Fruit fly (Drosophila melanogaster) whole organism, embryonic: ENCODE data around the gene CG6126.
A peak's percentile ranks its signal among the peaks of the same experiment; 100 is the strongest.

Experiments used
- Atf6 ChIP-seq: fragments of 200-800 bp; sonication (Bioruptor generic); IDR thresholded peaks from 2 replicates; pipeline ENCODE4 v1.3.6; 2022; ENCODE audit warnings: missing biosample characterization, missing genetic modification characterization
- Bgb ChIP-seq: fragments of 200-800 bp; sonication (Bioruptor generic); IDR thresholded peaks from 2 replicates; pipeline ENCODE4 v1.3.6; 2022; ENCODE audit warnings: missing biosample characterization, missing genetic modification characterization; ENCODE audit not compliant: partially characterized antibody
- CG1233 ChIP-seq: fragments of 200-800 bp; sonication (Bioruptor generic); optimal IDR thresholded peaks from 4 replicates; lab custom pipeline; 2018; ENCODE audit warnings: missing biosample characterization, mild to moderate bottlenecking, missing genetic modification characterization
- CG12659 ChIP-seq: fragments of 200-800 bp; sonication (Bioruptor generic); optimal IDR thresholded peaks from 3 replicates; lab custom pipeline; 2017; ENCODE audit warnings: mild to moderate bottlenecking, missing biosample characterization, missing genetic modification reagents, missing genetic modification characterization
- CG13123 ChIP-seq: fragments of 200-800 bp; sonication (Bioruptor generic); optimal IDR thresholded peaks from 2 replicates; lab custom pipeline; 2016; ENCODE audit warnings: missing biosample characterization, missing genetic modification characterization
- CG13894 ChIP-seq: fragments of 200-800 bp; sonication (Bioruptor generic); optimal IDR thresholded peaks from 3 replicates; lab custom pipeline; 2018; ENCODE audit warnings: missing biosample characterization, mild to moderate bottlenecking, missing genetic modification characterization, moderate library complexity
- CG14860 ChIP-seq: fragments of 200-800 bp; sonication (Bioruptor generic); IDR thresholded peaks from 3 replicates; pipeline ENCODE4 v1.3.6; 2022; ENCODE audit warnings: missing biosample characterization, missing genetic modification characterization; ENCODE audit not compliant: partially characterized antibody
- CG15011 ChIP-seq: fragments of 200-800 bp; sonication (Bioruptor generic); optimal IDR thresholded peaks from 3 replicates; lab custom pipeline; 2018; ENCODE audit warnings: missing biosample characterization, mild to moderate bottlenecking, missing genetic modification characterization
- CG15514 ChIP-seq: fragments of 200-800 bp; sonication (Bioruptor generic); optimal IDR thresholded peaks from 3 replicates; lab custom pipeline; 2017; ENCODE audit warnings: missing biosample characterization, missing genetic modification characterization, mild to moderate bottlenecking, moderate library complexity, missing genetic modification reagents
- CG1647 ChIP-seq: fragments of 200-800 bp; sonication (Bioruptor generic); optimal IDR thresholded peaks from 3 replicates; lab custom pipeline; 2016; ENCODE audit warnings: missing biosample characterization, missing genetic modification characterization
- CG16779 ChIP-seq: fragments of 200-800 bp; sonication (Bioruptor generic); IDR thresholded peaks from 2 replicates; pipeline ENCODE4 v1.3.6; 2022; ENCODE audit warnings: missing biosample characterization, missing genetic modification characterization
- CG18764 ChIP-seq: fragments of 200-800 bp; sonication (Bioruptor generic); optimal IDR thresholded peaks from 3 replicates; lab custom pipeline; 2016; ENCODE audit warnings: missing biosample characterization, missing genetic modification characterization
- CG2712 ChIP-seq: fragments of 200-800 bp; optimal IDR thresholded peaks from 3 replicates; lab custom pipeline; 2019; ENCODE audit warnings: missing biosample characterization, mild to moderate bottlenecking, missing genetic modification characterization, moderate library complexity
- CG30020 ChIP-seq: fragments of 200-800 bp; optimal IDR thresholded peaks from 2 replicates; lab custom pipeline; 2019; ENCODE audit warnings: missing biosample characterization, mild to moderate bottlenecking, missing genetic modification characterization, moderate library complexity
- CG33213 ChIP-seq: fragments of 200-800 bp; sonication (Bioruptor generic); optimal IDR thresholded peaks from 3 replicates; lab custom pipeline; 2016; ENCODE audit warnings: missing biosample characterization, missing genetic modification characterization
- CG4360 ChIP-seq: fragments of 200-800 bp; sonication (Bioruptor generic); IDR thresholded peaks from 2 replicates; pipeline ENCODE4 v1.3.6; 2022; ENCODE audit warnings: missing biosample characterization, missing genetic modification characterization
- CG4424 ChIP-seq: fragments of 200-800 bp; sonication (Bioruptor generic); optimal IDR thresholded peaks from 3 replicates; lab custom pipeline; 2016; ENCODE audit warnings: missing biosample characterization, missing genetic modification characterization
- CG4617 ChIP-seq: fragments of 200-800 bp; sonication (Bioruptor generic); optimal IDR thresholded peaks from 3 replicates; lab custom pipeline; 2016; ENCODE audit warnings: missing biosample characterization, missing genetic modification characterization, borderline replicate concordance
- CG5245 ChIP-seq: fragments of 200-800 bp; sonication (Bioruptor generic); optimal IDR thresholded peaks from 3 replicates; lab custom pipeline; 2016; ENCODE audit warnings: missing biosample characterization, missing genetic modification characterization
- CG6254 ChIP-seq: fragments of 200-800 bp; sonication (Bioruptor generic); optimal IDR thresholded peaks from 3 replicates; lab custom pipeline; 2017; ENCODE audit warnings: mild to moderate bottlenecking, missing biosample characterization, missing genetic modification reagents, missing genetic modification characterization
- CG6854 ChIP-seq: fragments of 200-800 bp; sonication (Bioruptor generic); optimal IDR thresholded peaks from 3 replicates; lab custom pipeline; 2017; ENCODE audit warnings: missing biosample characterization, mild to moderate bottlenecking, missing genetic modification characterization
- CG7839 ChIP-seq: fragments of 200-800 bp; sonication (Bioruptor generic); optimal IDR thresholded peaks from 3 replicates; lab custom pipeline; 2018; ENCODE audit warnings: missing biosample characterization, mild to moderate bottlenecking, missing genetic modification characterization, moderate library complexity
- CG9437 ChIP-seq: fragments of 200-800 bp; sonication (Bioruptor generic); optimal IDR thresholded peaks from 2 replicates; lab custom pipeline; 2018; ENCODE audit warnings: missing biosample characterization, mild to moderate bottlenecking, missing genetic modification characterization
- CrebB ChIP-seq: fragments of 200-800 bp; sonication (Bioruptor generic); optimal IDR thresholded peaks from 3 replicates; lab custom pipeline; 2018; ENCODE audit warnings: missing biosample characterization, mild to moderate bottlenecking, missing genetic modification characterization
- D19B ChIP-seq: fragments of 200-800 bp; sonication (Bioruptor generic); optimal IDR thresholded peaks from 2 replicates; lab custom pipeline; 2017; ENCODE audit warnings: missing biosample characterization, mild to moderate bottlenecking, missing genetic modification characterization
- Dip3 ChIP-seq: fragments of 200-800 bp; sonication (Bioruptor generic); optimal IDR thresholded peaks from 3 replicates; lab custom pipeline; 2016; ENCODE audit warnings: missing biosample characterization, missing genetic modification characterization
- Elba2 ChIP-seq: fragments of 200-800 bp; sonication (Bioruptor generic); optimal IDR thresholded peaks from 3 replicates; lab custom pipeline; 2016; ENCODE audit warnings: missing biosample characterization, missing genetic modification characterization
- Gsc ChIP-seq: fragments of 200-800 bp; sonication (Bioruptor generic); IDR thresholded peaks from 2 replicates; pipeline ENCODE4 v1.3.6; 2022; ENCODE audit warnings: missing biosample characterization, missing genetic modification characterization
- MTF-1 ChIP-seq: fragments of 200-800 bp; sonication (Bioruptor generic); optimal IDR thresholded peaks from 2 replicates; lab custom pipeline; 2018; ENCODE audit warnings: missing biosample characterization, mild to moderate bottlenecking, missing genetic modification characterization, borderline replicate concordance
- Meics ChIP-seq: fragments of 200-800 bp; sonication (Bioruptor generic); optimal IDR thresholded peaks from 2 replicates; lab custom pipeline; 2017; ENCODE audit warnings: missing biosample characterization, mild to moderate bottlenecking, missing genetic modification characterization
- Mes4 ChIP-seq: fragments of 200-800 bp; sonication (Bioruptor generic); optimal IDR thresholded peaks from 2 replicates; lab custom pipeline; 2016; ENCODE audit warnings: missing biosample characterization, missing genetic modification characterization
- PHDP ChIP-seq: fragments of 200-800 bp; sonication (Bioruptor generic); optimal IDR thresholded peaks from 3 replicates; lab custom pipeline; 2018; ENCODE audit warnings: missing biosample characterization, mild to moderate bottlenecking, missing genetic modification characterization, moderate library complexity
- Sry-β ChIP-seq: fragments of 200-800 bp; sonication (Bioruptor generic); optimal IDR thresholded peaks from 2 replicates; lab custom pipeline; 2018; ENCODE audit warnings: missing biosample characterization, mild to moderate bottlenecking, missing genetic modification characterization, moderate library complexity
- Taf1 ChIP-seq: fragments of 200-800 bp; sonication (Bioruptor generic); IDR thresholded peaks from 2 replicates; pipeline ENCODE4 v1.3.6; 2022; ENCODE audit warnings: missing biosample characterization, missing genetic modification characterization
- Trl ChIP-seq, 3 experiments: fragments of >200 bp in 2 of 3; fragments of 200-800 bp in 1 of 3; sonication (Bioruptor generic) in 1 of 3; optimal IDR thresholded peaks; 2 replicates in 1 of 3; 3 replicates in 2 of 3; lab custom pipeline; 2016 to 2017; ENCODE audit warnings: missing biosample characterization in 1 of 3, missing genetic modification characterization in 1 of 3
- corto ChIP-seq: fragments of 200-800 bp; sonication (Bioruptor generic); optimal IDR thresholded peaks from 2 replicates; lab custom pipeline; 2016; ENCODE audit warnings: missing biosample characterization, mild to moderate bottlenecking, missing genetic modification characterization, moderate library complexity
- croc ChIP-seq: fragments of 200-800 bp; sonication (Bioruptor generic); conservative IDR thresholded peaks from 3 replicates; pipeline ENCODE4 v1.3.6; 2022; ENCODE audit warnings: missing biosample characterization, missing genetic modification characterization
- crol ChIP-seq: fragments of 200-800 bp; sonication (Bioruptor generic); IDR thresholded peaks from 2 replicates; pipeline ENCODE4 v1.3.6; 2022; ENCODE audit warnings: missing biosample characterization, missing genetic modification characterization
- dysf ChIP-seq: fragments of 200-800 bp; sonication (Bioruptor generic); IDR thresholded peaks from 3 replicates; pipeline ENCODE4 v1.3.6; 2022; ENCODE audit warnings: missing biosample characterization, missing genetic modification characterization
- ham ChIP-seq: fragments of 200-800 bp; sonication (Bioruptor generic); IDR thresholded peaks from 2 replicates; pipeline ENCODE4 v1.3.6; 2022; ENCODE audit warnings: missing biosample characterization, missing genetic modification characterization
- hb ChIP-seq: fragments of 200-800 bp; sonication (Bioruptor generic); IDR thresholded peaks from 3 replicates; pipeline ENCODE4 v1.3.6; 2022; ENCODE audit warnings: missing biosample characterization, missing genetic modification characterization; ENCODE audit not compliant: partially characterized antibody
- jing ChIP-seq: fragments of 200-800 bp; sonication (Bioruptor generic); optimal IDR thresholded peaks from 2 replicates; lab custom pipeline; 2018; ENCODE audit warnings: missing biosample characterization, mild to moderate bottlenecking, missing genetic modification characterization
- lmd ChIP-seq: fragments of 200-800 bp; sonication (Bioruptor generic); IDR thresholded peaks from 2 replicates; pipeline ENCODE4 v1.3.6; 2022; ENCODE audit warnings: missing biosample characterization, missing genetic modification characterization
- pnt ChIP-seq: fragments of 200-800 bp; sonication (Bioruptor generic); optimal IDR thresholded peaks from 3 replicates; lab custom pipeline; 2016; ENCODE audit warnings: missing biosample characterization, missing genetic modification characterization
- repo ChIP-seq: fragments of 200-800 bp; sonication (Bioruptor generic); optimal IDR thresholded peaks from 2 replicates; lab custom pipeline; 2016; ENCODE audit warnings: missing biosample characterization, missing genetic modification characterization
- slbo ChIP-seq: fragments of 200-800 bp; sonication (Bioruptor generic); IDR thresholded peaks from 2 replicates; pipeline ENCODE4 v1.3.6; 2022; ENCODE audit warnings: missing biosample characterization, missing genetic modification characterization

CG6126 gene

DNA sequence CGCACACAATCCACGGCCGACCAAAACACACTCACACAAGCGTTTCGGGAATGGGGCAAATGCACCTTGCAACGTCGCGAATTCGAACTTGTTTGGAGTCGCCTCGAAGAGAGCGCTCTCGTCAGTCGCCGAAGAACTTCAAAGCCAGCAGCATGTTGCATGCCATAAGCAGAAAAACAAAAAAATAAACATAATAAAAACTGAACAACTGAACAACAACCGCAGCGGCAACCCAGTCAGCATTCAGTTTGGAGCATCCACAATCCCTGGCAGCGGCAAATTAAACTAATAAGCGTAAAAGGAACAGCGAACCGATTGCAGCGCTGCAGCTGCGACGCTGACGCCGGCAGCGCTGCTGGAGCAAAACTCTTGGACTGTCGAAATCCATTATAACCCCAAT is 29.7 kb upstream of the CG6126 start (continued):
- TF ChIP-seq CG4617 (GFP tag; lab: Kevin White, UChicago) (no peak), Mes4 (GFP tag; lab: Kevin White, UChicago) (no peak), CG30020 (tag; lab: Kevin White, UChicago) (no peak), CG14860 (GFP tag; lab: Robert Waterston, UW) (no peak)

DNA sequence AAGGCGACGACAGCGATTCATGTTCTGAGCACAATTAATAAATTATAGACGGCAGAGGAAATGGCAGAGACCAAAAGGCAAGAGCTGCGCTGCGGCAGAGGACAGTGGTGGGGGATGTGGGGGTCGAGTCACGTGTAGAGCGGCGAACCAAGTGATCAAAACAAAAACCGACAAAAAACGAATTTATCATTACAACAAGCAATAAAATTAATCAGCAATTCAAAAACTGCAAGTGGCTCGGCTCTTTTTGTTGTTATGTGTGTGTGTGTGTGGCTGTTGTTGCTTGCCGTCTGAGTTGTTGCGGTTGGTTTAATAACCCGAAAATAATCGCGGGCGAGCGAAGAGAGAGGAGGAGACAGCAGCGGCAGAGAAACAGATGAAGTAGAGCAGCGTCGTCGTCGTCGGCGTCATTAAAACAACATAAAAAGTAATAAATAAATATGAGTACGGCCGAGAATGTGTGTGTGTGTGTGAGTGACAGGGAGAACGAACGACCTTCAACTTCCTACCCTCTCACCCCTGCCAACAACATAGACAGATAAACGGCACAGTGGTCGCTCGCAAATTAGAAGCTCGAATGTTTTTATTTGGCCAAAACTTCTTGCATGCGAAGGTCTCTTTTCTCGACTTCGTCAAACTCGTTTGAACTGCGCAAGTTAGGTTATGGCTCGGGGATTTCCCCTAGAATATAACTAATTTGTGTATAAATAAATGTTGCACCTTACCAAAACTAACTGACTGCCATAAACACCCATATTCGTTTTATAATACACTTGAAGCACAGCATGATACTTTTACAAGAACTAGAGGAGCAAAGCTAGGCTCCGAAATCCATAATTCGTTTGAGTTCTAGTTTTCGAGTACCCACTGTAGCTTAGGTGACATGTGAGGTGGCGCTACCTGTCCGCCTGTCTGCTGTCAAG is 28.8 kb upstream of the CG6126 start:
- peak; percentile 14 for TF ChIP-seq CG4617 (GFP tag; lab: Kevin White, UChicago)
- no peak for TF ChIP-seq Atf6
- no peak for TF ChIP-seq Sry-β (GFP tag; lab: Kevin White, UChicago)
- TF ChIP-seq CG4424 (GFP tag; lab: Kevin White, UChicago), result peak; percentile 80
- no peak for TF ChIP-seq CG4360 (GFP tag; lab: Robert Waterston, UW)
- no peak for TF ChIP-seq ham (GFP tag; lab: Robert Waterston, UW)
- TF ChIP-seq hb (GFP tag; lab: Robert Waterston, UW), result no peak
- TF ChIP-seq Taf1 (GFP tag; lab: Robert Waterston, UW), result no peak
- no peak for TF ChIP-seq dysf (GFP tag; lab: Robert Waterston, UW)
- peak; percentile 65 for TF ChIP-seq PHDP (tag; lab: Kevin White, UChicago)
- peak; percentile 64 for TF ChIP-seq CG5245 (GFP tag; lab: Kevin White, UChicago)
- TF ChIP-seq Bgb (GFP tag; lab: Robert Waterston, UW), result no peak
- TF ChIP-seq Trl (optimal IDR thresholded peaks at IDR 0.05; lab: Kevin White, UChicago), result peak; percentile 13 to 42
- TF ChIP-seq Trl (GFP tag; optimal IDR thresholded peaks at IDR 0.05; lab: Kevin White, UChicago), result peak; percentile 59
- peak; percentile 71 for TF ChIP-seq pnt
- TF ChIP-seq Gsc, result no peak
- TF ChIP-seq croc (GFP tag; lab: Robert Waterston, UW), result peak; percentile 67
- TF ChIP-seq CG9437 (GFP tag; lab: Kevin White, UChicago), result peak; percentile 81
- TF ChIP-seq CG15514, result peak; percentile 51
- peak; percentile 84 for TF ChIP-seq CG7839 (tag; lab: Kevin White, UChicago)
- peak; percentile 58 for TF ChIP-seq CG15011
- TF ChIP-seq jing (GFP tag; lab: Kevin White, UChicago), result peak; percentile 59
- peak; percentile 86 for TF ChIP-seq CG2712 (tag; lab: Kevin White, UChicago)
- TF ChIP-seq D19B (GFP tag; lab: Kevin White, UChicago), result peak; percentile 43
- peak; percentile 65 for TF ChIP-seq CG6854
- no peak for TF ChIP-seq CG16779 (GFP tag; lab: Robert Waterston, UW)
- TF ChIP-seq CG13123 (GFP tag; lab: Kevin White, UChicago), result peak; percentile 29
- TF ChIP-seq Dip3 (GFP tag; lab: Kevin White, UChicago), result peak; percentile 68
- peak; percentile 59 for TF ChIP-seq CG1647 (GFP tag; lab: Kevin White, UChicago)
- no peak for TF ChIP-seq MTF-1 (GFP tag; lab: Kevin White, UChicago)
- TF ChIP-seq crol, result no peak
- peak; percentile 40 for TF ChIP-seq CG18764 (GFP tag; lab: Kevin White, UChicago)
- TF ChIP-seq Meics (GFP tag; lab: Kevin White, UChicago), result peak; percentile 82
- TF ChIP-seq CG12659 (GFP tag; lab: Kevin White, UChicago), result peak; percentile 76
- peak; percentile 36 for TF ChIP-seq CG6254 (GFP tag; lab: Kevin White, UChicago)
- peak; percentile 61 for TF ChIP-seq repo
- TF ChIP-seq CG1233 (GFP tag; lab: Kevin White, UChicago), result peak; percentile 69
- peak; percentile 34 for TF ChIP-seq CG33213 (GFP tag; lab: Kevin White, UChicago)
- TF ChIP-seq CG13894 (tag; lab: Kevin White, UChicago), result peak; percentile 21
- TF ChIP-seq corto (GFP tag; lab: Kevin White, UChicago), result no peak
- no peak for TF ChIP-seq lmd (GFP tag; lab: Robert Waterston, UW)
- TF ChIP-seq Elba2 (GFP tag; lab: Kevin White, UChicago), result no peak
- TF ChIP-seq slbo, result no peak
- no peak for TF ChIP-seq CrebB (tag; lab: Kevin White, UChicago)
